Worm (Caenorhabditis elegans) whole organism, L2 larva: ENCODE results near the gene F44E5.5.

Experiments
- crh-2 ChIP-seq: sonication (generic microtip); optimal IDR thresholded peaks from 2 replicates; lab custom pipeline; 2017; ENCODE audit warnings: missing biosample characterization, missing genetic modification characterization
- egl-27 ChIP-seq: sonication (generic microtip); optimal IDR thresholded peaks from 3 replicates; lab custom pipeline; 2017; ENCODE audit warnings: missing biosample characterization, missing genetic modification reagents, missing genetic modification characterization
- lin-13 ChIP-seq: fragments of 150-350 bp; optimal IDR thresholded peaks from 2 replicates; lab custom pipeline; 2014; ENCODE audit warnings: missing biosample characterization, missing genetic modification reagents, missing genetic modification characterization
- lin-39 ChIP-seq: fragments of 150-350 bp; optimal IDR thresholded peaks from 2 replicates; lab custom pipeline; 2014; ENCODE audit warnings: missing biosample characterization, missing genetic modification reagents, missing genetic modification characterization
- nhr-11 ChIP-seq: fragments of 150-350 bp; optimal IDR thresholded peaks from 2 replicates; lab custom pipeline; 2014; ENCODE audit warnings: missing biosample characterization, missing genetic modification characterization
- nhr-237 ChIP-seq: fragments of 150-350 bp; optimal IDR thresholded peaks from 2 replicates; lab custom pipeline; 2014; ENCODE audit warnings: missing biosample characterization, missing genetic modification characterization
- nhr-25 ChIP-seq: fragments of 150-350 bp; sonication (generic microtip); optimal IDR thresholded peaks from 3 replicates; lab custom pipeline; 2014; ENCODE audit warnings: missing biosample characterization, missing genetic modification characterization
- ztf-11 ChIP-seq: sonication (generic microtip); optimal IDR thresholded peaks from 2 replicates; lab custom pipeline; 2017; ENCODE audit warnings: missing biosample characterization, missing genetic modification characterization

DNA sequence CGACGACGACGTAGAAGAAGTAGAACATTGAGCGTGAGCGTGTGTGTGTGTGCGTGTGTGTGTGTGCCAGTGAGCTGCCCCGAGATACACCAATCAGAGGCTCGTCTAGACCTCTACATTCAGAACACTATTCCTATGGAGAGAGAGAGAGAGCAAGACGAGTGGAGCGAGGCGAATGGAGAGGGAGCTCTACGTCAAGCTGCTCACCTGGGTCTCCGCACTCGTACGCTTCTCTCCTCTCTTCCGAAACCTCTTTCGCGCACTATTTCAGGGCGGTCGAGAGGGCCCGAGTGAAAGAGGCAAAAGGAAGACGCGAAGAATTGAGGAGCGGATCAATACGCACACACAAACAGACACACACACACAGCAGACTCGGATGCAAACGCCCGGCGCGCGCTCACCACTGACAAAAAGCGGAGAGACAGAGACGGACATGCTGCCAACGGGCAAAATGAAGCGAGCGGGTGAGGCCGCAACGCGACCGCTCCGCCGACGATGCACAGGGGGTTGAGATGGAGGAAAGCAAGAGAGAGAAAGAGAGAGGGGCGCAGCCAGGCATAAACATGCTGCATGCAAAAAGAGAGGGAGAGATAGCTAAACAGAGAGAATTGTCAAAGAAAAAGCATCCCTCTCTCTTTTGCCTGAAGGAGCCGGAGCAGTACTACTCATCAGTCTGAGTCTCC, 9.8 kb upstream of the F44E5.5 start:
- TF ChIP-seq nhr-25 (tag; lab: Kevin White, UChicago): peak; percentile 65
- peak; percentile 6 for TF ChIP-seq ztf-11 (tag; lab: Kevin White, UChicago)
- TF ChIP-seq nhr-237 (tag; lab: Kevin White, UChicago): no peak
- peak; percentile 80 for TF ChIP-seq crh-2
- peak; percentile 37 for TF ChIP-seq lin-13 (GFP tag; lab: Kevin White, UChicago)
- no peak for TF ChIP-seq nhr-11 (tag; lab: Kevin White, UChicago)
- TF ChIP-seq lin-39 (tag; lab: Kevin White, UChicago): peak; percentile 73
- peak; percentile 51 for TF ChIP-seq egl-27 (tag; lab: Kevin White, UChicago)
